Worm (Caenorhabditis elegans): ENCODE data around the gene T28C6.10.

ce11 chrIV:8822598-8822997 is 4.9 kb downstream of the T28C6.10 start:
- TF ChIP-seq C06A6.2 (GFP tag; conservative IDR thresholded peaks at IDR 0.05) (no peak), aptf-3 (GFP tag; IDR thresholded peaks at IDR 0.05) (no peak), unc-62 (GFP tag; optimal IDR thresholded peaks at IDR 0.05) (no peak), sea-2 (GFP tag; IDR thresholded peaks at IDR 0.05) (no peak)

Data from whole organism, young adult.